Worm (Caenorhabditis elegans): ENCODE results near the gene set-20.

set-20 gene

DNA sequence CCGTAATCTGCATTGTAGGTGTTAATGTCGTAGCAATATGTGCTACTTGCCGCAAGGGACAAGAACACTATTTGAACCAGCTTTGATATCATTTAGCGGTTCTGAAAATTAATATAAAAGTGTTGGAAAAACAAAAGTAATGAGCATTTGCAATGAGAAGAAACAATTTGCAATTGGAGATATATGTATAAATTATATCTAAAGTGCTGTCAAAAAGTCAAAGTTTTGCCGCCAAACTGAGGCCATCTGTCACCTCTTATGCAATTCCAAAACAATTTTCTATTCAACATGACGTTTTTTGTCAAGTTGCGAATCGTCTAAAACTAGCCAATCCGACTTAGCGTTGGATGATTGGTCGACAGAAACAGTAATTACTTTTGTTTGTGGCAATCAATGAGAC is 11.2 kb upstream of the set-20 start, which contains the start of gene W01C8.5:
Gene W01C8.5, minus strand, starts transcription at position 101 of the 400 bp plus-strand sequence.
- no peak for TF ChIP-seq unc-62 (GFP tag; optimal IDR thresholded peaks at IDR 0.05)

DNA sequence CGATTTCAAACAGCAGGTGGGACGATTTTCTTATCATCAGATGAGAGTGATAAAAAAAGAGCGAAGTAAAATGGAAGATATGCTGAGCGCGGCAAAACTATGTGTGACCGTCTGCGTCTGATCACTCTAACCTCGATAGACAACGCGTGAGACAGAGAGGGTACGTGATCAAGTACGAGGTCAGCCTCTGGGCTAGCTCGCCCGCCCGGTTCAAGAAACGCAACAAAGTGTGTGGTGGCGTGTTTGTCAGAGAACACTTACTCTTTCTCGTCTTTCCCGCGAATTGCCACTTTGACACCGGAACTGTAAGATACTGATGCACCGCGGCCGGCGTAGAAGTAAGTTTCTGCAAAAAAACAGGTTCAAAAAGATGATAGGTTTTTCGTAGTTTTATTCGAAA is 10.2 kb upstream of the set-20 start:
- TF ChIP-seq unc-62 (GFP tag; optimal IDR thresholded peaks at IDR 0.05) = no peak

DNA sequence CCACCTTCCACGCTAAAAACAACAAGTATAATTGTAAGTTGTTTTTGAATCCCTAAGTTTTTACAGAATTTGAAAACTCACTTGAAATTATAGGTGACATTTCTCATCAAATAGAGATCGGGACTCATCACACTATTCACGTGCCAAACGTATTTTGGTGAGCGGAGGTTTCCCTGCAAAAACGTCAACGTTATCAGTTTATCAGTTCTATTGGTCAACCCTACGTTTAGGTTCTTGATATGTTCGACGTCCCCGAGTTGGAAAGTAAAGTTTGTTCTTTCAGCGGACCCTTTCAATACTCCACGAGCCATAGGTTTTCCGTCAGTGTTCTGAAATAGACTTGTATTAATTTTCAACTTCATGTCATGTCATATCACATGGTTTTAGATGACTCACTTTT is 9.5 kb upstream of the set-20 start:
- no peak for TF ChIP-seq unc-62 (GFP tag; optimal IDR thresholded peaks at IDR 0.05)

DNA sequence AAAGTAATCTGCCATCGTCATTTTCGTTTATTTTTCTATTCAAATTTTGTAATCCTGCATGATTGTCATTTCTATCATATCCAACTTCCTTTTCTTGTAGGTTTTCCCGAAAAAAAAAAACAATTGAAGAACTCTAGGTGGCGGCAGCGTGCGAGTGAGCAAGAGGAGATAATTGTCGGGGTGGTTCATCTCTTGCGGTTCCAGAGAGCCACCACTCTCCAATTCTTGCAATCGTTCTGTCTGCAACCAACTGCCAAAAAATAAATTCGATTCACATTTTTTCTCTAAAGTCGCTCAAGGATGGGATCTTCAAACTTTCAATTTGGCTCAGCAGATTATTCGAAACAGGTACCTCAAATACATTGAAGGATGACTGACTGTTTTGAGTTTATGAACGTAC is 6.1 kb upstream of the set-20 start, which contains the start of gene W01C8.1:
Gene W01C8.1, plus strand, starts transcription at position 301 of the 400 bp plus-strand sequence.
- TF ChIP-seq unc-62 (GFP tag; optimal IDR thresholded peaks at IDR 0.05) = no peak

DNA sequence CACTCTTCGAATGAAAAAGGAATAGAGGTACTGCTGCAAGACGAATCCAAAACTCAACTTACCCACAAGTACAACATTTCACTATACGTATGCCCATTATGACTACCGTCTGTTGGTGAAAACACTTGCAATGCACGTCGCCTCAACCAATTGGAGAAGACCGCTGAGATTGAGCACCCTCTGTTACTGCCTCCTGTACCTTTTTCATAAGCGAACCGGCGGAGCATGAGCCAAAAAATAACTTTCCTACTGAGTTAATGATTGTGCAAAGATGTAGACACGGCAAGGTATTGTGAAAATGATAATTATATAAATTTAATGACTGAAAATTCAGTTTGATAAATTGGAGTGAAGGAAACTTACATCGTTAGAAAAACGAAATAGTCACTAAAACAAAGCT is 3.1 kb upstream of the set-20 start:
- no peak for TF ChIP-seq unc-62 (GFP tag; optimal IDR thresholded peaks at IDR 0.05)

DNA sequence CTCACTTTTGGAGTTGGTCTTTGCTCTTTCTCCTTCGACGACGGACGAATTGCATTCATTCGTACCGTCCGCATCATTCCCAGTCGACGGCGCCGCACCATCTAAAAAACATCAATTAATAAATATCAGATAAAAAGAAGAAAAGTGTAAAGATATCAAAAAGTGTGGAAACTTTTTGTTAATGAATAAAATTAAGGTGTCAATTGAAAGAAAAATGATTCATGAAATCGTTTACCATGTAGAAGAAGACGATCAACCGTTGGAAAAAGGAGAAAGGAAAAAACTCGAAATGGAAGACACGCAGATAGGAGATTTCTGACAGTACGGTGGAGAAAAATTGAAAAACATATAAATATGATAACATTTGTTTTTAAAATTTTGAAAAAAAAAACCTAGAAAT is 5.8 kb downstream of the set-20 start, which contains the start of gene set-19:
Gene set-19, minus strand, starts transcription at position 101 of the 400 bp plus-strand sequence.
- TF ChIP-seq unc-62 (GFP tag; optimal IDR thresholded peaks at IDR 0.05) = no peak

DNA sequence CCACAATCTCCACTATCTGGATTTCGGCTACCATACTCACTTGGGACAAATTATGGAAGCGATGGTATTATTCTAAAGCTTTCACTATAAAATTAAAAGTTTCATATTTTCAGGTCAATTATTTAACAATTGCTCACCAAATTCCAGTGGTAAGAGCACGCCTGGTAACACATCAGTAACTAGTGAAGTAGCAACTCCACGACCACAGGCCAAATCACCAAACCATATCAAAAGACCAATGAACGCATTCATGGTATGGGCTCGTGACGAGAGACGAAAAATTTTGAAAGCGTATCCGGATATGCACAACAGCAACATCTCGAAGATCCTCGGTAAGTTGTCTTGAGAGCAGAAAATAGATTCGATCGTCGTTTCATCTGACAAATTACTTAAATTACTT is 13.3 kb downstream of the set-20 start:
- no peak for TF ChIP-seq unc-62 (GFP tag; optimal IDR thresholded peaks at IDR 0.05)

DNA sequence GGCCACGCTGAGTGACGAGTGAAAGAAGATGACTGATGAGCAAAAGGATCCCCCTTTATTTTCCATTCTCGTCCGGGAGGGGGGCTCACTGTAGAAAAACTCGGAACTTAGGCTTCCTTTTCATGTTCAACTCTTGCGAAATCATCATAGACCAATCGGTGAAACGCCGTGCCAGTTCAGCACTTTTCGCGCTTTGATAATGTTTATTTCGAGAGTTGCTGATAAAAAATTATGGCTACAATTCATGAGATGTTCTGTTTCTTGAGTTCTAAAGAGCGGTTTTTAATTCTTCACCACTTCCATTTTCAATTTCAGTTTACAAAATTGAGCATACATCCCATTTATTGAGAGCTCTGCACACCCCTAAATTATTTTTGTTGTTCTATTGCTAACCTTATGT is 15.1 kb downstream of the set-20 start:
- no peak for TF ChIP-seq unc-62 (GFP tag; optimal IDR thresholded peaks at IDR 0.05)

DNA sequence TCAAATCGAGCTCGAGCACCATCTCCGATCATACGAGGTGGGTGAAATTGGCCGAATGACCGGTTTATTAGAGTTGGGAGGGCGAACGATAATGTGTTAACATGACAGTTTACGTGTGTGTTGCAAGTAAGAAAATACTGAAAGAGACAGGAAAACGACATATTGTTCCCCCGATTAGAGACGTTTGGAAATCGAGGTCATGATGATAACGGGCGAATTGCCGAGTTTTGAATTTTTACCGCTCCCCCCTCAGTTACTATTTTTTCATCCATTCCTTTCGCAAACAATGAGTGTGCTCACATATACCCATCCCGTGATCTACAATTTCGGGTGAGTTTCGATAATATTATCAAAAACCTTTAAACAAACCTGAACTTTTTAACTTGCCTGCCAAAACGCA is 16.2 kb downstream of the set-20 start:
- no peak for TF ChIP-seq unc-62 (GFP tag; optimal IDR thresholded peaks at IDR 0.05)

DNA sequence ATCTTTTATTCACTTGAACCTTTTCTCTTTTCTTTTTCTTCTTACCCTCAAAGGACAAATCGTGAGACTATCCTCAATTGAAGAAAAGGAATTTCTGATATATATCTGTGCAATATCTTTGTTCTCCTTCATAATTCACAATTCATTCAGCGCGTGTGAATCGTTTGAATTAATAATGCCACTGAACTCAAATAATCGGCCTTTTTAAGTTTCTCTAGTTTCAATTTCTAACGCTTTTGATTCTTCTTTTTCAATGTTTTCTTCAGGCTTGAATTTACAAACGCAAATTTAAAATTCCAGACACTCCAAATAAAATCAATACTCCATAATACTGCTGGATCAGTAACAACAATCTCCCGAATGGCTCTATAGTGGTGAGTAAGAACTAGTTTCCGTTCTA is 22.4 kb downstream of the set-20 start, which contains the start of gene egl-13:
Gene egl-13, plus strand, starts transcription at position 301 of the 400 bp plus-strand sequence.
- TF ChIP-seq unc-62 (GFP tag; optimal IDR thresholded peaks at IDR 0.05) = no peak

DNA sequence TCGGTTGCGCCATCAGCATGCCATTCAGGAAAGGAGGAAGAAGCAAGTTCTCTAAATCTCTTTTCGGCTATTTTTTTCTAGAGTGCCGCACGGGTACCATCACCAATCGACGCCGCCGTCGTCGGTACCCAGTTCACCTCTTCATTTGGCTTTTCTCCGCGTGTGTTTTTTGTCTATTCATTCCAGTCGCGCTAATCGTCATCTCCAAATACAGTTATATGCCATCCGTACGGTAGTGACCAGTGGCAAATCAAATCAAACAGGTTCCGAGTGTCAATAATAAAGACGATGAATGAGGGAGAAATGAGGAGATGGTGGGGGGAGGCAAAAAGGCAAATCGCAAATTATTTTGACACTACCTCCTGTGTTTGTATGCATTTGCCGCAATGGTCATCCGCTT is 24.8 kb downstream of the set-20 start:
- no peak for TF ChIP-seq unc-62 (GFP tag; optimal IDR thresholded peaks at IDR 0.05)

DNA sequence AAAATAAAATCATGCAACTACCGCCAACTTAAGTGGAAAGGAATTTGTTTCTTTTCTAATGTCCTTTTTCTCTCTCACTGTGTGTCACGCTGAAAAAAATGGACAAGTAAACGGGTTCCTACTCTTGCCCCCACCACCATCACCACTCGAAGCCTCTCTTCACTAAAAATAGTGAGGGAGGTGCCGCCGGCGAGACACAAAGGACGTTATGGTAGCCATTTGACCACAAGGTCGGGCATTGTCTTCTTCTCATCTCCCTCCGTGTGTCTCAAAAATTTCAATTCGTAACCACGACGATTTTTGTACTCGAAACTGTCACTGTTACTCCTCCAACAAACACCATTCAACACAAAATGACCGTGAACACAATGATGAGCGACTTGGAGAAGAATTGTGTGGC is 26.3 kb downstream of the set-20 start, which contains the start of gene T22B7.22:
Gene T22B7.22, plus strand, starts transcription at position 354 of the 400 bp plus-strand sequence.
- TF ChIP-seq unc-62 (GFP tag; optimal IDR thresholded peaks at IDR 0.05) = no peak

DNA sequence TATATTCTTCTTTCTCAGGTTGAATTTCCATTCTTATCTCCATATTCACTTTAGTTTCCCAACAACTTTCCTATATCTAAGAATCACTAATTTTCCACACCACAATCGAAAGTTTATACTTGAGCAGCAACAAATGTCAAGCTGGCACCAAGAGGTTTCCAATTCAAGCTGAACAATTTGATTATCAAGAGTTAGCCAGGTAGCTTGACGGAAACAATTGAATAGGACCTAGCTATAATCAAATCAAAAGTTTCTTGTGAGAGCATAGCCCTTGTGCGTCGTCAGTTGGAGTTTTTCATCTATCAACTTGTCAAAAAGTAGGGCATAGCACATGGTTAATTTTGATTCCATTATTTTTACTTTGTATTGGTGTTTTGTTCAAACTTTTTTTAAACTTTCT is 30.4 kb downstream of the set-20 start:
- no peak for TF ChIP-seq unc-62 (GFP tag; optimal IDR thresholded peaks at IDR 0.05)

DNA sequence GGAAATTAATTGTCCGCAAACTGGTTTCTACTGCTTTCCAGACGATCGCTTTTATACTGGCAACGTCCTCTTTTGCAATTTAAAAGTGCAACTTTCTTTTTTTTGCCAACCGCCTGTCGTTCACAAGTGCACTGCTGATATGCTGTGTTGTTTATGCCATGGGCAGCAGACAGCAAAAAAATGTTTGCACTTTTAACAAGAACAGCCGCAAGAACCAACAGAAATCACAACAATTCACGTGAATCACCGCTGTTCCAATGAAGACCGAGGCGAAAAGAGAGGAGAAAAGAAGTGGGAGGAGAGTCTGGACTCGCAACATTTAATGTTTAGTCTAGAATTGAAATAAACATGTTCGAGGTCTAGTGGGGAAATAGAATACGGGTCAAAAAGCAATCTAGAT is 32.1 kb downstream of the set-20 start, which contains the start of gene T22B7.7:
Gene T22B7.7, minus strand, starts transcription at position 262 of the 400 bp plus-strand sequence.
- TF ChIP-seq unc-62 (GFP tag; optimal IDR thresholded peaks at IDR 0.05) = no peak

DNA sequence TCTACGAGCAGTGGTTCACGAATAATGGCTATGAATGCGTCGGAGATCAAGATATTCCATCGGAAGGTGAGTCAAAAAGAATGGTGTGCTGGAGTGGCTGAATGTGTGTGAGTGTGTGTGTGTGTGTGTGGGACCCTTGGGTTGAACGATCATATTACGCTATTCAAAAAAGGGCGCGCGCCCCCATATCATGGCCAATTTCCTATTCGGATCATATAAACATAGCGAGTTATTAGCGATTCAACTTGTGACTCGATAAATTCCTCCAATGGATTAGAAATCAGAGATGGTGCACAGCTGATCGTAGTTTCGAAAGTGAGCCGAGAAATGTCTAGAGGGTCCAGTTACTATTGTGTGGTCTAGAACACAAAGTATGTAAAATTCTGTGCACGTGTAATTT is 38.1 kb downstream of the set-20 start, which contains the start of gene srv-7:
Gene srv-7, minus strand, starts transcription at position 101 of the 400 bp plus-strand sequence.
- TF ChIP-seq unc-62 (GFP tag; optimal IDR thresholded peaks at IDR 0.05) = no peak

DNA sequence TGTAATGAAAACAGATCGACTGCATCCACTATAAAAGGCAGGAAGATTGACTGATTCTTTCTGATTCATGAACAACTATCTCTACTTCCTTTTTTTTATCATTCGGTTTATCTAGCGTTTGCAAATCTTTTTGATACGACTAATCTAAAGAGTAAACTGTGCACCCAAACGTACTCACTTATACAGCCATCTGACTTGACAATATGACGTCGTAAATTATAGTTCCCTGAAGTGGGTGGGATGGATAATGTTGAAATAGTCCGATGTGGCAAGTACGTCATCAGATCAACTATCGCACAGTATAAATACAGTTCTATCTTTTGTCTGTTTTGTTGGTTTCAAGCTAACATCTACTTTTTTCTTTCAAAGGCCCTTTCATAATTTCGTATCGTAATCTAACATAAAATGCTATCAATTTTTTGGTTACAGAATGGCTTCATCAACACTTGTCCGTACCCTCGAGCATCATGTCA is 39.0 kb downstream of the set-20 start, which contains the start of gene T22B7.3:
Gene T22B7.3, plus strand, starts transcription at position 423 of the 473 bp plus-strand sequence.
- no peak for TF ChIP-seq unc-62 (GFP tag; optimal IDR thresholded peaks at IDR 0.05)

DNA sequence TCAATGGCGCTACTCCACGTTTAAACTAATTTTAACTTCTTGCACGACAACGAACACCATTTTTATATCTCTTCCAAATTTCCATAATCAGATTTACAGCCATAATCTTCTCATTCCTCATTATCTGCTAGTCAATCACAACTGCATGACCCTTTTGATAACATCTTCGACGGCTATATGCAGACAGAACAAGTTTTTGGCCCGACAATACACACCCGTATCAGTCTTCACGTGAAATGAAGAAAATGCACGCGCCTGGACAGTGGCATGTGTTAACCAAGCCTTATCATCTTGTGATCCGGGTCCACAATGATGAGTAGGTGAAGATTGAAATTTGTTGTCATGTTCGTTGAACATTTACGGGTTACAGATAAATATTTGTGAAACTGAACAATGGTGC is 40.4 kb downstream of the set-20 start:
- no peak for TF ChIP-seq unc-62 (GFP tag; optimal IDR thresholded peaks at IDR 0.05)

DNA sequence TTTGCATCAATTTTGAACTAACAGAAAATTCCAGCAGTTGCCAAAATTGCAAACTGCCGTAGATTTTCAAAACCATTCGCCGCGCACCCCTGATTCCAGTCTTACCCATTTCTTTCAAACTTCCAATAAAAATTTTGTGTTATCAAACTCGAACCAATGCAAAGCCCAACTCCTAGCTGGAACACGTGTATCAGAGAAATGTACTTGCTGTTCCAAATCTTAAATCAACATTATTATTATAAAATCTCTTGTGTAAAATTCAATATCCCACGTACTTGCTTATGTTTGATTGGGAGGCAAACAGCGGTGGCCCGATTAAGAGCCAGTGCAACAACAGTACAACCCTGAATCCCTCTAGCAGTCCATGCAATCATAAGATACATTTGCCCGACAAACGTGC is 41.8 kb downstream of the set-20 start:
- TF ChIP-seq unc-62 (GFP tag; optimal IDR thresholded peaks at IDR 0.05) = no peak
